Fruit fly (Drosophila melanogaster) whole organism, prepupa: ENCODE results near the gene Vps26.

Experiments
- Blimp-1 ChIP-seq: fragments of 200-800 bp; sonication (Bioruptor generic); optimal IDR thresholded peaks from 3 replicates; lab custom pipeline; 2017; ENCODE audit warnings: missing biosample characterization, missing genetic modification characterization, mild to moderate bottlenecking, moderate library complexity, missing genetic modification reagents
- CG10631 ChIP-seq: fragments of 200-800 bp; sonication (Bioruptor generic); optimal IDR thresholded peaks from 2 replicates; lab custom pipeline; 2016; ENCODE audit warnings: missing biosample characterization, missing genetic modification characterization
- CG11902 ChIP-seq: fragments of 200-800 bp; sonication (Bioruptor generic); optimal IDR thresholded peaks from 3 replicates; lab custom pipeline; 2016; ENCODE audit warnings: missing biosample characterization, missing genetic modification characterization
- CG15336 ChIP-seq: fragments of 200-800 bp; sonication (Bioruptor generic); IDR thresholded peaks from 2 replicates; pipeline ENCODE4 v1.3.6; 2022; ENCODE audit warnings: missing biosample characterization, missing genetic modification characterization
- CG1621 ChIP-seq: fragments of 200-800 bp; sonication (Bioruptor generic); optimal IDR thresholded peaks from 3 replicates; lab custom pipeline; 2018; ENCODE audit warnings: missing biosample characterization, mild to moderate bottlenecking, missing genetic modification characterization
- CG34406 ChIP-seq: fragments of 200-800 bp; sonication (Bioruptor generic); optimal IDR thresholded peaks from 3 replicates; lab custom pipeline; 2016; ENCODE audit warnings: missing biosample characterization, missing genetic modification characterization
- CG3919 ChIP-seq: fragments of 200-800 bp; sonication (Bioruptor generic); optimal IDR thresholded peaks from 3 replicates; lab custom pipeline; 2016; ENCODE audit warnings: missing biosample characterization, missing genetic modification characterization
- CG6163 ChIP-seq: fragments of 200-800 bp; sonication (Bioruptor generic); IDR thresholded peaks from 3 replicates; pipeline ENCODE4 v1.3.6; 2022; ENCODE audit warnings: missing biosample characterization, missing genetic modification characterization
- CG6808 ChIP-seq: fragments of 200-800 bp; sonication (Bioruptor generic); optimal IDR thresholded peaks from 3 replicates; lab custom pipeline; 2017; ENCODE audit warnings: missing biosample characterization, missing genetic modification characterization, mild to moderate bottlenecking, moderate library complexity, missing genetic modification reagents
- CG6854 ChIP-seq: fragments of 200-800 bp; sonication (Bioruptor generic); optimal IDR thresholded peaks from 2 replicates; lab custom pipeline; 2017; ENCODE audit warnings: missing biosample characterization, mild to moderate bottlenecking, missing genetic modification characterization
- CG7368 ChIP-seq: fragments of 200-800 bp; sonication (Bioruptor generic); optimal IDR thresholded peaks from 3 replicates; lab custom pipeline; 2016; ENCODE audit warnings: missing biosample characterization, missing genetic modification characterization
- CG8319 ChIP-seq: fragments of 200-800 bp; sonication (Bioruptor generic); optimal IDR thresholded peaks from 3 replicates; lab custom pipeline; 2016; ENCODE audit warnings: missing biosample characterization, missing genetic modification characterization
- CG8632 ChIP-seq: fragments of 200-800 bp; sonication (Bioruptor generic); optimal IDR thresholded peaks from 3 replicates; lab custom pipeline; 2016; ENCODE audit warnings: missing biosample characterization, missing genetic modification characterization
- CG9139 ChIP-seq: fragments of 200-800 bp; sonication (Bioruptor generic); optimal IDR thresholded peaks from 3 replicates; lab custom pipeline; 2017; ENCODE audit warnings: missing biosample characterization, mild to moderate bottlenecking, missing genetic modification characterization
- Eip75B ChIP-seq: fragments of 200-800 bp; sonication (Bioruptor generic); optimal IDR thresholded peaks from 3 replicates; lab custom pipeline; 2016; ENCODE audit warnings: missing biosample characterization, missing genetic modification characterization
- Eip78C ChIP-seq: fragments of 200-800 bp; sonication (Bioruptor generic); peaks from one replicate; lab custom pipeline; 2016; ENCODE audit warnings: missing biosample characterization, missing genetic modification characterization
- Eip93F ChIP-seq: fragments of 200-800 bp; sonication (Bioruptor generic); optimal IDR thresholded peaks from 2 replicates; lab custom pipeline; 2016; ENCODE audit warnings: missing biosample characterization, mild to moderate bottlenecking, missing genetic modification characterization
- Ets21C ChIP-seq: fragments of 200-800 bp; sonication (Bioruptor generic); optimal IDR thresholded peaks from 3 replicates; lab custom pipeline; 2016; ENCODE audit warnings: missing biosample characterization, missing genetic modification characterization
- Gug ChIP-seq: fragments of 200-800 bp; sonication (Bioruptor generic); IDR thresholded peaks from 2 replicates; pipeline ENCODE4 v1.3.6; 2022; ENCODE audit warnings: missing biosample characterization, missing genetic modification characterization
- Hr39 ChIP-seq: fragments of 200-800 bp; sonication (Bioruptor generic); optimal IDR thresholded peaks from 2 replicates; lab custom pipeline; 2016; ENCODE audit warnings: missing biosample characterization, missing genetic modification characterization
- Hr4 ChIP-seq: fragments of 200-800 bp; sonication (Bioruptor generic); optimal IDR thresholded peaks from 3 replicates; lab custom pipeline; 2016; ENCODE audit warnings: missing biosample characterization, missing genetic modification characterization
- Lpt ChIP-seq: fragments of 200-800 bp; sonication (Bioruptor generic); optimal IDR thresholded peaks from 3 replicates; lab custom pipeline; 2016; ENCODE audit warnings: missing biosample characterization, missing genetic modification characterization
- OdsH ChIP-seq: fragments of 200-800 bp; sonication (Bioruptor generic); optimal IDR thresholded peaks from 3 replicates; lab custom pipeline; 2016; ENCODE audit warnings: missing biosample characterization, missing genetic modification characterization
- Smox ChIP-seq: fragments of 200-800 bp; sonication (Bioruptor generic); optimal IDR thresholded peaks from 3 replicates; lab custom pipeline; 2016; ENCODE audit warnings: missing biosample characterization, missing genetic modification characterization
- Sox14 ChIP-seq: fragments of 200-800 bp; sonication (Bioruptor generic); optimal IDR thresholded peaks from 3 replicates; lab custom pipeline; 2016; ENCODE audit warnings: missing biosample characterization, missing genetic modification characterization
- Sox15 ChIP-seq: fragments of 200-800 bp; sonication (Bioruptor generic); optimal IDR thresholded peaks from 3 replicates; lab custom pipeline; 2016; ENCODE audit warnings: missing biosample characterization, missing genetic modification characterization
- achi ChIP-seq: fragments of 200-800 bp; sonication (Bioruptor generic); optimal IDR thresholded peaks from 3 replicates; lab custom pipeline; 2016; ENCODE audit warnings: missing biosample characterization, missing genetic modification characterization
- cyc ChIP-seq: fragments of 200-800 bp; sonication (Bioruptor generic); optimal IDR thresholded peaks from 3 replicates; lab custom pipeline; 2016; ENCODE audit warnings: missing biosample characterization, missing genetic modification characterization
- dac ChIP-seq: fragments of 200-800 bp; sonication (Bioruptor generic); optimal IDR thresholded peaks from 2 replicates; lab custom pipeline; 2017; ENCODE audit warnings: missing biosample characterization, mild to moderate bottlenecking, missing genetic modification characterization
- dsx ChIP-seq: fragments of 200-800 bp; optimal IDR thresholded peaks from 3 replicates; lab custom pipeline; 2019; ENCODE audit warnings: missing biosample characterization, mild to moderate bottlenecking, missing genetic modification characterization, moderate library complexity; ENCODE audit not compliant: poor library complexity, severe bottlenecking
- eg ChIP-seq: fragments of 200-800 bp; sonication (Bioruptor generic); IDR thresholded peaks from 3 replicates; pipeline ENCODE4 v1.3.6; 2022; ENCODE audit warnings: missing biosample characterization, missing genetic modification characterization
- esn ChIP-seq: fragments of 200-800 bp; sonication (Bioruptor generic); optimal IDR thresholded peaks from 2 replicates; lab custom pipeline; 2016; ENCODE audit warnings: missing biosample characterization, mild to moderate bottlenecking, missing genetic modification characterization, moderate library complexity
- fd59A ChIP-seq: fragments of 200-800 bp; sonication (Bioruptor generic); optimal IDR thresholded peaks from 2 replicates; lab custom pipeline; 2017; ENCODE audit warnings: missing biosample characterization, mild to moderate bottlenecking, missing genetic modification characterization, missing genetic modification reagents
- fd85E ChIP-seq: fragments of 200-800 bp; sonication (Bioruptor generic); optimal IDR thresholded peaks from 3 replicates; lab custom pipeline; 2016; ENCODE audit warnings: missing biosample characterization, missing genetic modification characterization
- fkh ChIP-seq: fragments of 200-800 bp; sonication (Bioruptor generic); optimal IDR thresholded peaks from 3 replicates; lab custom pipeline; 2017; ENCODE audit warnings: missing biosample characterization, mild to moderate bottlenecking, missing genetic modification characterization, moderate library complexity
- net ChIP-seq: fragments of 200-800 bp; sonication (Bioruptor generic); optimal IDR thresholded peaks from 3 replicates; lab custom pipeline; 2016; ENCODE audit warnings: missing biosample characterization, missing genetic modification characterization
- spab ChIP-seq: fragments of 200-800 bp; sonication (Bioruptor generic); optimal IDR thresholded peaks from 2 replicates; lab custom pipeline; 2017; ENCODE audit warnings: missing biosample characterization, mild to moderate bottlenecking, missing genetic modification characterization, missing genetic modification reagents
- ss ChIP-seq, 2 experiments: fragments of 200-800 bp; sonication (Bioruptor generic); optimal IDR thresholded peaks; 2 replicates in 1 of 2; 3 replicates in 1 of 2; lab custom pipeline; 2017 to 2018; ENCODE audit warnings: mild to moderate bottlenecking in 2 of 2, missing biosample characterization in 2 of 2, missing genetic modification characterization in 2 of 2, moderate library complexity in 1 of 2
- vri ChIP-seq: fragments of 200-800 bp; sonication (Bioruptor generic); optimal IDR thresholded peaks from 3 replicates; lab custom pipeline; 2016; ENCODE audit warnings: missing biosample characterization, mild to moderate bottlenecking, missing genetic modification characterization

Vps26 gene

dm6 chrX:1897384-1897783, 23.7 kb downstream of the Vps26 start (continued):
- TF ChIP-seq fd59A (peak; percentile 34), cyc (GFP tag; lab: Kevin White, UChicago) (peak; percentile 71), CG1621 (peak; percentile 17), CG8319 (GFP tag; lab: Kevin White, UChicago) (no peak), Sox14 (GFP tag; lab: Kevin White, UChicago) (peak; percentile 64), CG34406 (GFP tag; lab: Kevin White, UChicago) (peak; percentile 28), net (GFP tag; lab: Kevin White, UChicago) (no peak), Eip93F (GFP tag; lab: Kevin White, UChicago) (no peak), CG11902 (no peak), OdsH (GFP tag; lab: Kevin White, UChicago) (no peak), CG10631 (GFP tag; lab: Kevin White, UChicago) (peak; percentile 42), Eip75B (no peak), vri (GFP tag; lab: Kevin White, UChicago) (no peak), Sox15 (GFP tag; lab: Kevin White, UChicago) (no peak), dac (no peak), CG6808 (GFP tag; lab: Kevin White, UChicago) (no peak), CG15336 (GFP tag; lab: Robert Waterston, UW) (peak; percentile 50), CG9139 (GFP tag; lab: Kevin White, UChicago) (no peak), Ets21C (GFP tag; lab: Kevin White, UChicago) (no peak), CG6854 (GFP tag; lab: Kevin White, UChicago) (no peak), esn (GFP tag; lab: Kevin White, UChicago) (peak; percentile 67), achi (GFP tag; lab: Kevin White, UChicago) (no peak), fd85E (GFP tag; lab: Kevin White, UChicago) (no peak), Smox (GFP tag; lab: Kevin White, UChicago) (no peak), CG7368 (GFP tag; lab: Kevin White, UChicago) (no peak), eg (GFP tag; lab: Robert Waterston, UW) (peak; percentile 68), CG6163 (peak; percentile 65), Hr4 (no peak), Gug (peak; percentile 59), Hr39 (peak; percentile 75)

dm6 chrX:1899445-1900085, 25.9 kb downstream of the Vps26 start:
- peak; percentile 57 for TF ChIP-seq fkh (GFP tag; lab: Kevin White, UChicago)
- TF ChIP-seq achi (GFP tag; lab: Kevin White, UChicago): no peak
- peak; percentile 26 for TF ChIP-seq Lpt
- no peak for TF ChIP-seq CG8632 (GFP tag; lab: Kevin White, UChicago)
- TF ChIP-seq CG7368 (GFP tag; lab: Kevin White, UChicago): peak; percentile 19
- TF ChIP-seq Eip78C (GFP tag; lab: Kevin White, UChicago): peak; percentile 11
- peak; percentile 17 for TF ChIP-seq dsx (GFP tag; lab: Kevin White, UChicago)
- TF ChIP-seq cyc (GFP tag; lab: Kevin White, UChicago): no peak
- TF ChIP-seq CG3919 (GFP tag; lab: Kevin White, UChicago): peak; percentile 51
- TF ChIP-seq Sox14 (GFP tag; lab: Kevin White, UChicago): peak; percentile 17
- TF ChIP-seq Blimp-1 (GFP tag; lab: Kevin White, UChicago): peak; percentile 56
- TF ChIP-seq net (GFP tag; lab: Kevin White, UChicago): peak; percentile 42
- TF ChIP-seq spab (GFP tag; lab: Kevin White, UChicago): no peak
- TF ChIP-seq ss (GFP tag; optimal IDR thresholded peaks at IDR 0.05; lab: Kevin White, UChicago): peak in 1 of 2 experiments; percentile 46
- TF ChIP-seq CG6163: 0 out of 3 replicates have a peak, but pooled peaks have one; percentile 12
